Fruit fly (Drosophila melanogaster): ENCODE results near the gene CG9368.

- TF ChIP-seq psq (optimal IDR thresholded peaks at IDR 0.05), result no peak
- no peak for TF ChIP-seq ttk (optimal IDR thresholded peaks at IDR 0.05)
- no peak for TF ChIP-seq insv (optimal IDR thresholded peaks at IDR 0.05)
- TF ChIP-seq Myc (optimal IDR thresholded peaks at IDR 0.05), result no peak
- TF ChIP-seq h (optimal IDR thresholded peaks at IDR 0.05), result no peak
These were observed 20.7 kb upstream of the CG9368 start for dm6 chr3L:19580709-19581227.

Data from Kc167 (cell line).